Fruit fly (Drosophila melanogaster) whole organism, embryonic: ENCODE results near the gene Cyp303a1.

Experiments
- Bdp1 ChIP-seq: fragments of 200-800 bp; sonication (Bioruptor generic); optimal IDR thresholded peaks from 3 replicates; lab custom pipeline; 2016; ENCODE audit warnings: missing biosample characterization, missing genetic modification characterization
- CG10267 ChIP-seq: fragments of 200-800 bp; sonication (Bioruptor generic); optimal IDR thresholded peaks from 2 replicates; lab custom pipeline; 2018; ENCODE audit warnings: missing biosample characterization, mild to moderate bottlenecking, missing genetic modification characterization, moderate library complexity
- CG10565 ChIP-seq: fragments of 200-800 bp; sonication (Bioruptor generic); optimal IDR thresholded peaks from 3 replicates; lab custom pipeline; 2016; ENCODE audit warnings: missing biosample characterization, mild to moderate bottlenecking, missing genetic modification characterization
- CG11456 ChIP-seq: fragments of 200-800 bp; sonication (Bioruptor generic); IDR thresholded peaks from 3 replicates; pipeline ENCODE4 v1.3.6; 2022; ENCODE audit warnings: missing biosample characterization, missing genetic modification characterization
- CG11504 ChIP-seq: fragments of 200-800 bp; sonication (Bioruptor generic); optimal IDR thresholded peaks from 3 replicates; lab custom pipeline; 2019; ENCODE audit warnings: missing biosample characterization, mild to moderate bottlenecking, missing genetic modification characterization, moderate library complexity
- CG11723 ChIP-seq: fragments of 200-800 bp; sonication (Bioruptor generic); optimal IDR thresholded peaks from 2 replicates; lab custom pipeline; 2017; ENCODE audit warnings: missing biosample characterization, mild to moderate bottlenecking, missing genetic modification characterization
- CG12155 ChIP-seq: fragments of 200-800 bp; sonication (Bioruptor generic); optimal IDR thresholded peaks from 3 replicates; lab custom pipeline; 2016; ENCODE audit warnings: missing biosample characterization, missing genetic modification characterization
- CG13123 ChIP-seq: fragments of 200-800 bp; sonication (Bioruptor generic); optimal IDR thresholded peaks from 2 replicates; lab custom pipeline; 2016; ENCODE audit warnings: missing biosample characterization, missing genetic modification characterization
- CG15011 ChIP-seq: fragments of 200-800 bp; sonication (Bioruptor generic); optimal IDR thresholded peaks from 3 replicates; lab custom pipeline; 2018; ENCODE audit warnings: missing biosample characterization, mild to moderate bottlenecking, missing genetic modification characterization
- CG1529 ChIP-seq: fragments of 200-800 bp; sonication (Bioruptor generic); optimal IDR thresholded peaks from 3 replicates; lab custom pipeline; 2018; ENCODE audit warnings: missing biosample characterization, missing genetic modification characterization
- CG16813 ChIP-seq: fragments of 200-800 bp; sonication (Bioruptor generic); IDR thresholded peaks from 3 replicates; pipeline ENCODE4 v1.3.6; 2022; ENCODE audit warnings: missing biosample characterization, missing genetic modification characterization; ENCODE audit not compliant: partially characterized antibody
- CG16863 ChIP-seq: fragments of 200-800 bp; sonication (Bioruptor generic); optimal IDR thresholded peaks from 3 replicates; lab custom pipeline; 2016; ENCODE audit warnings: missing biosample characterization, missing genetic modification characterization
- CG18599 ChIP-seq: fragments of 200-800 bp; sonication (Bioruptor generic); optimal IDR thresholded peaks from 3 replicates; lab custom pipeline; 2017; ENCODE audit warnings: missing biosample characterization, missing genetic modification characterization, mild to moderate bottlenecking, moderate library complexity, missing genetic modification reagents
- CG2120 ChIP-seq: fragments of 200-800 bp; sonication (Bioruptor generic); optimal IDR thresholded peaks from 3 replicates; lab custom pipeline; 2016; ENCODE audit warnings: missing biosample characterization, missing genetic modification characterization
- CG2678 ChIP-seq: fragments of 200-800 bp; sonication (Bioruptor generic); optimal IDR thresholded peaks from 3 replicates; lab custom pipeline; 2019; ENCODE audit warnings: missing biosample characterization, mild to moderate bottlenecking, missing genetic modification characterization, moderate library complexity
- CG4360 ChIP-seq: fragments of 200-800 bp; sonication (Bioruptor generic); IDR thresholded peaks from 2 replicates; pipeline ENCODE4 v1.3.6; 2022; ENCODE audit warnings: missing biosample characterization, missing genetic modification characterization
- CG4854 ChIP-seq: fragments of 200-800 bp; sonication (Bioruptor generic); optimal IDR thresholded peaks from 2 replicates; lab custom pipeline; 2016; ENCODE audit warnings: missing biosample characterization, missing genetic modification characterization, inconsistent platforms
- CG6765 ChIP-seq: fragments of 200-800 bp; sonication (Bioruptor generic); optimal IDR thresholded peaks from 3 replicates; lab custom pipeline; 2017; ENCODE audit warnings: missing biosample characterization, mild to moderate bottlenecking, missing genetic modification characterization
- CG6854 ChIP-seq: fragments of 200-800 bp; sonication (Bioruptor generic); optimal IDR thresholded peaks from 3 replicates; lab custom pipeline; 2017; ENCODE audit warnings: missing biosample characterization, mild to moderate bottlenecking, missing genetic modification characterization
- CG9797 ChIP-seq: fragments of 200-800 bp; sonication (Bioruptor generic); optimal IDR thresholded peaks from 3 replicates; lab custom pipeline; 2018; ENCODE audit warnings: missing biosample characterization, mild to moderate bottlenecking, missing genetic modification characterization
- CG9817 ChIP-seq: fragments of 200-800 bp; sonication (Bioruptor generic); optimal IDR thresholded peaks from 2 replicates; lab custom pipeline; 2018; ENCODE audit warnings: missing biosample characterization, mild to moderate bottlenecking, missing genetic modification characterization, moderate library complexity
- Dbx ChIP-seq: fragments of 200-800 bp; sonication (Bioruptor generic); IDR thresholded peaks from 3 replicates; pipeline ENCODE4 v1.3.6; 2022; ENCODE audit warnings: missing biosample characterization, missing genetic modification characterization
- HLH54F ChIP-seq: fragments of 200-800 bp; sonication (Bioruptor generic); optimal IDR thresholded peaks from 3 replicates; lab custom pipeline; 2016; ENCODE audit warnings: missing biosample characterization, missing genetic modification characterization
- Hand ChIP-seq: fragments of 200-800 bp; sonication (Bioruptor generic); optimal IDR thresholded peaks from 2 replicates; lab custom pipeline; 2017; ENCODE audit warnings: mild to moderate bottlenecking, missing biosample characterization, missing genetic modification reagents, missing genetic modification characterization
- Hr3 ChIP-seq: fragments of 200-800 bp; sonication (Bioruptor generic); optimal IDR thresholded peaks from 3 replicates; lab custom pipeline; 2016; ENCODE audit warnings: missing biosample characterization, missing genetic modification characterization
- NFAT ChIP-seq: fragments of 200-800 bp; sonication (Bioruptor generic); IDR thresholded peaks from 2 replicates; pipeline ENCODE4 v1.3.6; 2022; ENCODE audit warnings: missing biosample characterization, missing genetic modification characterization
- Nf-YA ChIP-seq: fragments of 200-800 bp; sonication (Bioruptor generic); IDR thresholded peaks from 2 replicates; pipeline ENCODE4 v1.3.6; 2022; ENCODE audit warnings: missing biosample characterization, missing genetic modification characterization
- Nf-YC ChIP-seq: fragments of 200-800 bp; optimal IDR thresholded peaks from 3 replicates; lab custom pipeline; 2019; ENCODE audit warnings: missing biosample characterization, mild to moderate bottlenecking, missing genetic modification characterization, moderate library complexity
- Optix ChIP-seq: fragments of 200-800 bp; sonication (Bioruptor generic); IDR thresholded peaks from 3 replicates; pipeline ENCODE4 v1.3.6; 2022; ENCODE audit warnings: missing biosample characterization, missing genetic modification characterization
- Pdp1 ChIP-seq, 2 experiments: fragments of 200-800 bp; sonication (Bioruptor generic); optimal IDR thresholded peaks; 3 replicates each; lab custom pipeline; 2016; ENCODE audit warnings: missing biosample characterization in 2 of 2, missing genetic modification characterization in 2 of 2, mild to moderate bottlenecking in 1 of 2, moderate library complexity in 1 of 2
- Ssrp ChIP-seq: fragments of 200-800 bp; sonication (Bioruptor generic); optimal IDR thresholded peaks from 2 replicates; lab custom pipeline; 2018; ENCODE audit warnings: missing biosample characterization, mild to moderate bottlenecking, missing genetic modification characterization, moderate library complexity
- TFAM ChIP-seq: fragments of 200-800 bp; sonication (Bioruptor generic); optimal IDR thresholded peaks from 2 replicates; lab custom pipeline; 2017; ENCODE audit warnings: missing biosample characterization, missing genetic modification characterization, inconsistent platforms
- Taf1 ChIP-seq: fragments of 200-800 bp; sonication (Bioruptor generic); IDR thresholded peaks from 2 replicates; pipeline ENCODE4 v1.3.6; 2022; ENCODE audit warnings: missing biosample characterization, missing genetic modification characterization
- Tbp ChIP-seq: fragments of >200 bp; optimal IDR thresholded peaks from 2 replicates; lab custom pipeline; 2018; ENCODE audit warnings: missing biosample characterization, missing genetic modification characterization
- Trl ChIP-seq, 3 experiments: fragments of >200 bp in 2 of 3; fragments of 200-800 bp in 1 of 3; sonication (Bioruptor generic) in 1 of 3; optimal IDR thresholded peaks; 2 replicates in 1 of 3; 3 replicates in 2 of 3; lab custom pipeline; 2016 to 2017; ENCODE audit warnings: missing biosample characterization in 1 of 3, missing genetic modification characterization in 1 of 3
- YL-1 ChIP-seq: fragments of 200-800 bp; sonication (Bioruptor generic); optimal IDR thresholded peaks from 3 replicates; lab custom pipeline; 2017; ENCODE audit warnings: missing biosample characterization, mild to moderate bottlenecking, missing genetic modification characterization
- disco-r ChIP-seq: fragments of 200-800 bp; sonication (Bioruptor generic); optimal IDR thresholded peaks from 2 replicates; lab custom pipeline; 2016; ENCODE audit warnings: missing biosample characterization, missing genetic modification characterization
- dmrt99B ChIP-seq: fragments of 200-800 bp; sonication (Bioruptor generic); optimal IDR thresholded peaks from 2 replicates; lab custom pipeline; 2018; ENCODE audit warnings: missing biosample characterization, mild to moderate bottlenecking, missing genetic modification characterization, moderate library complexity
- esg ChIP-seq: fragments of 200-800 bp; sonication (Bioruptor generic); conservative IDR thresholded peaks from 2 replicates; pipeline ENCODE4 v1.3.6; 2022; ENCODE audit warnings: missing biosample characterization, missing genetic modification characterization
- fd3F ChIP-seq: fragments of 200-800 bp; sonication (Bioruptor generic); optimal IDR thresholded peaks from 2 replicates; lab custom pipeline; 2018; ENCODE audit warnings: missing biosample characterization, mild to moderate bottlenecking, missing genetic modification characterization, moderate library complexity
- gro ChIP-seq: fragments of 200-800 bp; sonication (Bioruptor generic); optimal IDR thresholded peaks from 2 replicates; lab custom pipeline; 2016; ENCODE audit warnings: missing biosample characterization, missing genetic modification characterization
- gt ChIP-seq: fragments of 200-800 bp; sonication (Bioruptor generic); IDR thresholded peaks from 2 replicates; pipeline ENCODE4 v1.3.6; 2022; ENCODE audit warnings: missing biosample characterization, missing genetic modification characterization
- ind ChIP-seq: fragments of 200-800 bp; sonication (Bioruptor generic); optimal IDR thresholded peaks from 3 replicates; lab custom pipeline; 2016; ENCODE audit warnings: missing biosample characterization, missing genetic modification characterization
- lab ChIP-seq: fragments of 200-800 bp; sonication (Bioruptor generic); optimal IDR thresholded peaks from 3 replicates; lab custom pipeline; 2017; ENCODE audit warnings: missing biosample characterization, missing genetic modification characterization, mild to moderate bottlenecking, moderate library complexity, missing genetic modification reagents
- lilli ChIP-seq: fragments of 200-800 bp; sonication (Bioruptor generic); optimal IDR thresholded peaks from 3 replicates; lab custom pipeline; 2016; ENCODE audit warnings: missing biosample characterization, missing genetic modification characterization
- lmd ChIP-seq: fragments of 200-800 bp; sonication (Bioruptor generic); IDR thresholded peaks from 2 replicates; pipeline ENCODE4 v1.3.6; 2022; ENCODE audit warnings: missing biosample characterization, missing genetic modification characterization
- nmo ChIP-seq: fragments of 200-800 bp; sonication (Bioruptor generic); optimal IDR thresholded peaks from 2 replicates; lab custom pipeline; 2018; ENCODE audit warnings: missing biosample characterization, mild to moderate bottlenecking, missing genetic modification characterization, moderate library complexity
- prd ChIP-seq, 3 experiments: fragments of >200 bp in 2 of 3; fragments of 200-800 bp in 1 of 3; sonication (Bioruptor generic) in 1 of 3; optimal IDR thresholded peaks in 2 of 3; IDR thresholded peaks in 1 of 3; 2 replicates in 2 of 3; 3 replicates in 1 of 3; pipeline versions ENCODE4 v1.3.6 to Lab custom; 2017 to 2022; ENCODE audit warnings: missing biosample characterization in 1 of 3, missing genetic modification characterization in 1 of 3
- schlank ChIP-seq: fragments of 200-800 bp; sonication (Bioruptor generic); optimal IDR thresholded peaks from 2 replicates; lab custom pipeline; 2018; ENCODE audit warnings: missing biosample characterization, mild to moderate bottlenecking, missing genetic modification characterization
- seq ChIP-seq: fragments of 200-800 bp; sonication (Bioruptor generic); IDR thresholded peaks from 2 replicates; pipeline ENCODE4 v1.3.6; 2022; ENCODE audit warnings: missing biosample characterization, missing genetic modification characterization

Gene Cyp303a1

DNA sequence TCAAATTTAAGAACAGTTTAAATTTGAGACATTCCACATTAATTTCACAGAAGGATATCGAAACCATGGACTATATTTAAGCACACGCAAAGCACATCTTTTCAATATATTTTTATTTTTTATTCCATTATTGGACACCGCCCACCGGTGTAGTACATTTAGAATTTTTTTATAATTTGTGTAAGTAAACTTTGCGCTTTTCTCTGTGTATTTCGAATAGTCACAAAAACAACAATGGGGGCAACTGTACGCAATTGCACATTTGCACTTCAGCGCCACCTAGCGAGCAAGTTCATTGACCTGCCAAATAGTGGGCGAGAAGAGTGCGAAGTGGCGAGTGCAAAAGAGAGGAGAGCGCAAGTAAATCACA lies 18.2 kb upstream of the Cyp303a1 start (continued):
- TF ChIP-seq CG15011 (GFP tag; lab: Kevin White, UChicago), result peak; percentile 7
- TF ChIP-seq ind (GFP tag; lab: Kevin White, UChicago), result peak; percentile 11
- TF ChIP-seq CG13123 (GFP tag; lab: Kevin White, UChicago), result no peak
- peak in 1 of 2 experiments; percentile 24 for TF ChIP-seq Pdp1 (GFP tag; optimal IDR thresholded peaks at IDR 0.05; lab: Kevin White, UChicago)
- peak; percentile 55 for TF ChIP-seq seq (GFP tag; lab: Robert Waterston, UW)
- TF ChIP-seq Bdp1, result no peak
- peak; percentile 51 for TF ChIP-seq lmd (GFP tag; lab: Robert Waterston, UW)
- peak; percentile 15 for TF ChIP-seq YL-1 (GFP tag; lab: Kevin White, UChicago)
- no peak for TF ChIP-seq CG10565 (GFP tag; lab: Kevin White, UChicago)
- peak; percentile 34 for TF ChIP-seq CG1529 (GFP tag; lab: Kevin White, UChicago)
- peak; percentile 30 for TF ChIP-seq HLH54F (GFP tag; lab: Kevin White, UChicago)
- peak; percentile 34 for TF ChIP-seq CG12155 (GFP tag; lab: Kevin White, UChicago)
- no peak for TF ChIP-seq prd (optimal IDR thresholded peaks at IDR 0.05; lab: Kevin White, UChicago)
- peak; percentile 45; the same call in 1 of the 3 replicates for TF ChIP-seq prd (GFP tag; IDR thresholded peaks at IDR 0.05; lab: Robert Waterston, UW)
- peak; percentile 2 for TF ChIP-seq fd3F (GFP tag; lab: Kevin White, UChicago)
- TF ChIP-seq CG10267 (tag; lab: Kevin White, UChicago), result peak; percentile 36
- TF ChIP-seq gro (GFP tag; lab: Kevin White, UChicago), result no peak
- TF ChIP-seq esg, result no peak
- peak in 1 of 2 experiments; percentile 10 for TF ChIP-seq Trl (optimal IDR thresholded peaks at IDR 0.05; lab: Kevin White, UChicago)
- no peak for TF ChIP-seq Trl (GFP tag; optimal IDR thresholded peaks at IDR 0.05; lab: Kevin White, UChicago)
- TF ChIP-seq CG4854 (GFP tag; lab: Kevin White, UChicago), result peak; percentile 33
- TF ChIP-seq Ssrp (tag; lab: Kevin White, UChicago), result peak; percentile 49
- peak; percentile 33; the same call in 1 of the 2 replicates for TF ChIP-seq CG4360 (GFP tag; lab: Robert Waterston, UW)
- peak; percentile 39 for TF ChIP-seq Hand (GFP tag; lab: Kevin White, UChicago)
- TF ChIP-seq dmrt99B (tag; lab: Kevin White, UChicago), result peak; percentile 66
- TF ChIP-seq CG9817 (tag; lab: Kevin White, UChicago), result peak; percentile 36
- no peak for TF ChIP-seq Nf-YA (GFP tag; lab: Robert Waterston, UW)
- TF ChIP-seq CG18599, result peak; percentile 86
- no peak for TF ChIP-seq TFAM (GFP tag; lab: Kevin White, UChicago)
- no peak for TF ChIP-seq Tbp
- peak; percentile 22 for TF ChIP-seq CG11723 (GFP tag; lab: Kevin White, UChicago)
- no peak for TF ChIP-seq CG9797 (GFP tag; lab: Kevin White, UChicago)
- no peak for TF ChIP-seq schlank (tag; lab: Kevin White, UChicago)
- no peak for TF ChIP-seq Optix (GFP tag; lab: Robert Waterston, UW)
- TF ChIP-seq Taf1 (GFP tag; lab: Robert Waterston, UW), result no peak
- no peak for TF ChIP-seq Nf-YC (tag; lab: Kevin White, UChicago)
- peak; percentile 27 for TF ChIP-seq CG6765
- TF ChIP-seq CG11504, result peak; percentile 64
- no peak for TF ChIP-seq gt
- TF ChIP-seq Dbx (GFP tag; lab: Robert Waterston, UW), result peak; percentile 44; the same call in 1 of the 3 replicates
- no peak for TF ChIP-seq disco-r (GFP tag; lab: Kevin White, UChicago)
- peak; percentile 45 for TF ChIP-seq CG6854 (GFP tag; lab: Kevin White, UChicago)
- no peak for TF ChIP-seq CG16863 (GFP tag; lab: Kevin White, UChicago)
- no peak for TF ChIP-seq NFAT (GFP tag; lab: Robert Waterston, UW)
- peak; percentile 16 for TF ChIP-seq Hr3 (GFP tag; lab: Kevin White, UChicago)
- TF ChIP-seq nmo, result peak; percentile 53
- peak; percentile 72 for TF ChIP-seq CG2120 (GFP tag; lab: Kevin White, UChicago)
- 0 out of 3 replicates have a peak, but pooled peaks have one; percentile 18 for TF ChIP-seq CG11456 (GFP tag; lab: Robert Waterston, UW)
- peak; percentile 45 for TF ChIP-seq lilli
- peak; percentile 81 for TF ChIP-seq lab (GFP tag; lab: Kevin White, UChicago)
- no peak for TF ChIP-seq CG16813
- TF ChIP-seq CG2678 (tag; lab: Kevin White, UChicago), result peak; percentile 75
